Fruit fly (Drosophila melanogaster): Measurements from ENCODE around the gene CG34253.

DNA sequence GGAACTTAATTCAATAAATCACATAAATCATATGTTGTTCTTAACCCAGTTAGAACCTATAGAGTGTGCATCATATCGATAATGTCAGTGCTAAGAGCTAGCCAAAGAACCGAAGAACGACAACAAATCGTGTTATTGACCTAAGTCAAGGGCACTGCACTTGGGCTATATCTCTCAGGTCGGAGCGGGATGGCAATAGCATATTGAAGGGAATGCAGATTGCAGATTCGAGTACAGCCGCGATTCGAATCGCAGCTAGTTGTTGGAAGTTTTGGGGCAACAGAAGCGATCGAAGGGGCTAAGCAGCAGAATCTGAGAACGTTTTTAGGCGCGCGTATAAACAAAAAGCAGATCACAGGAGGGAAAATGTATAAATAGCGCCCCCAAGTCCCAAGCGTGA is 50.1 kb downstream of the CG34253 start:
- TF ChIP-seq ttk (optimal IDR thresholded peaks at IDR 0.05) (no peak), psq (optimal IDR thresholded peaks at IDR 0.05) (no peak), insv (optimal IDR thresholded peaks at IDR 0.05) (no peak), Myc (optimal IDR thresholded peaks at IDR 0.05) (no peak), h (optimal IDR thresholded peaks at IDR 0.05) (no peak)
